Fruit fly (Drosophila melanogaster) whole organism, prepupa: ENCODE results near the gene Gnpnat.
A peak's percentile ranks its signal among the peaks of the same experiment; 100 is the strongest.

Source experiments
- Blimp-1 ChIP-seq: fragments of 200-800 bp; sonication (Bioruptor generic); optimal IDR thresholded peaks from 3 replicates; lab custom pipeline; 2017; ENCODE audit warnings: missing biosample characterization, missing genetic modification characterization, mild to moderate bottlenecking, moderate library complexity, missing genetic modification reagents
- CG10631 ChIP-seq: fragments of 200-800 bp; sonication (Bioruptor generic); optimal IDR thresholded peaks from 2 replicates; lab custom pipeline; 2016; ENCODE audit warnings: missing biosample characterization, missing genetic modification characterization
- CG10669 ChIP-seq: fragments of 200-800 bp; sonication (Bioruptor generic); optimal IDR thresholded peaks from 3 replicates; lab custom pipeline; 2018; ENCODE audit warnings: missing biosample characterization, mild to moderate bottlenecking, missing genetic modification characterization, moderate library complexity
- CG11762 ChIP-seq: fragments of 200-800 bp; sonication (Bioruptor generic); optimal IDR thresholded peaks from 3 replicates; lab custom pipeline; 2016; ENCODE audit warnings: missing biosample characterization, missing genetic modification characterization; ENCODE audit not compliant: insufficient read depth
- CG11902 ChIP-seq: fragments of 200-800 bp; sonication (Bioruptor generic); optimal IDR thresholded peaks from 3 replicates; lab custom pipeline; 2016; ENCODE audit warnings: missing biosample characterization, missing genetic modification characterization
- CG1621 ChIP-seq: fragments of 200-800 bp; sonication (Bioruptor generic); optimal IDR thresholded peaks from 3 replicates; lab custom pipeline; 2018; ENCODE audit warnings: missing biosample characterization, mild to moderate bottlenecking, missing genetic modification characterization
- CG16779 ChIP-seq: fragments of 200-800 bp; sonication (Bioruptor generic); optimal IDR thresholded peaks from 3 replicates; lab custom pipeline; 2017; ENCODE audit warnings: missing biosample characterization, mild to moderate bottlenecking, missing genetic modification characterization
- CG31627 ChIP-seq: fragments of 200-800 bp; sonication (Bioruptor generic); optimal IDR thresholded peaks from 3 replicates; lab custom pipeline; 2016; ENCODE audit warnings: missing biosample characterization, missing genetic modification characterization
- CG34406 ChIP-seq: fragments of 200-800 bp; sonication (Bioruptor generic); optimal IDR thresholded peaks from 3 replicates; lab custom pipeline; 2016; ENCODE audit warnings: missing biosample characterization, missing genetic modification characterization
- CG4318 ChIP-seq: fragments of 200-800 bp; sonication (Bioruptor generic); optimal IDR thresholded peaks from 3 replicates; lab custom pipeline; 2017; ENCODE audit warnings: missing biosample characterization, mild to moderate bottlenecking, missing genetic modification characterization
- CG6163 ChIP-seq: fragments of 200-800 bp; sonication (Bioruptor generic); IDR thresholded peaks from 3 replicates; pipeline ENCODE4 v1.3.6; 2022; ENCODE audit warnings: missing biosample characterization, missing genetic modification characterization
- CG6276 ChIP-seq: fragments of 200-800 bp; sonication (Bioruptor generic); optimal IDR thresholded peaks from 2 replicates; lab custom pipeline; 2017; ENCODE audit warnings: missing biosample characterization, mild to moderate bottlenecking, missing genetic modification characterization
- CG6854 ChIP-seq: fragments of 200-800 bp; sonication (Bioruptor generic); optimal IDR thresholded peaks from 2 replicates; lab custom pipeline; 2017; ENCODE audit warnings: missing biosample characterization, mild to moderate bottlenecking, missing genetic modification characterization
- CG7368 ChIP-seq: fragments of 200-800 bp; sonication (Bioruptor generic); optimal IDR thresholded peaks from 3 replicates; lab custom pipeline; 2016; ENCODE audit warnings: missing biosample characterization, missing genetic modification characterization
- CG8119 ChIP-seq: fragments of 200-800 bp; sonication (Bioruptor generic); IDR thresholded peaks from 3 replicates; pipeline ENCODE4 v1.3.6; 2022; ENCODE audit warnings: missing biosample characterization, missing genetic modification characterization
- CG8632 ChIP-seq: fragments of 200-800 bp; sonication (Bioruptor generic); optimal IDR thresholded peaks from 3 replicates; lab custom pipeline; 2016; ENCODE audit warnings: missing biosample characterization, missing genetic modification characterization
- Eip75B ChIP-seq: fragments of 200-800 bp; sonication (Bioruptor generic); optimal IDR thresholded peaks from 3 replicates; lab custom pipeline; 2016; ENCODE audit warnings: missing biosample characterization, missing genetic modification characterization
- Eip78C ChIP-seq: fragments of 200-800 bp; sonication (Bioruptor generic); peaks from one replicate; lab custom pipeline; 2016; ENCODE audit warnings: missing biosample characterization, missing genetic modification characterization
- Eip93F ChIP-seq: fragments of 200-800 bp; sonication (Bioruptor generic); optimal IDR thresholded peaks from 2 replicates; lab custom pipeline; 2016; ENCODE audit warnings: missing biosample characterization, mild to moderate bottlenecking, missing genetic modification characterization
- Ets21C ChIP-seq: fragments of 200-800 bp; sonication (Bioruptor generic); optimal IDR thresholded peaks from 3 replicates; lab custom pipeline; 2016; ENCODE audit warnings: missing biosample characterization, missing genetic modification characterization
- Ets96B ChIP-seq: fragments of 200-800 bp; optimal IDR thresholded peaks from 2 replicates; lab custom pipeline; 2019; ENCODE audit warnings: missing biosample characterization, mild to moderate bottlenecking, missing genetic modification characterization, moderate library complexity
- Hr38 ChIP-seq: sonication (Bioruptor generic); optimal IDR thresholded peaks from 2 replicates; lab custom pipeline; 2016; ENCODE audit warnings: missing biosample characterization, missing genetic modification characterization
- Hr39 ChIP-seq: fragments of 200-800 bp; sonication (Bioruptor generic); optimal IDR thresholded peaks from 2 replicates; lab custom pipeline; 2016; ENCODE audit warnings: missing biosample characterization, missing genetic modification characterization
- Hr4 ChIP-seq: fragments of 200-800 bp; sonication (Bioruptor generic); optimal IDR thresholded peaks from 3 replicates; lab custom pipeline; 2016; ENCODE audit warnings: missing biosample characterization, missing genetic modification characterization
- Lpt ChIP-seq: fragments of 200-800 bp; sonication (Bioruptor generic); optimal IDR thresholded peaks from 3 replicates; lab custom pipeline; 2016; ENCODE audit warnings: missing biosample characterization, missing genetic modification characterization
- Met ChIP-seq: fragments of 200-800 bp; sonication (Bioruptor generic); optimal IDR thresholded peaks from 3 replicates; lab custom pipeline; 2016; ENCODE audit warnings: missing biosample characterization, missing genetic modification characterization
- OdsH ChIP-seq: fragments of 200-800 bp; sonication (Bioruptor generic); optimal IDR thresholded peaks from 3 replicates; lab custom pipeline; 2016; ENCODE audit warnings: missing biosample characterization, missing genetic modification characterization
- Smox ChIP-seq: fragments of 200-800 bp; sonication (Bioruptor generic); optimal IDR thresholded peaks from 3 replicates; lab custom pipeline; 2016; ENCODE audit warnings: missing biosample characterization, missing genetic modification characterization
- Sox102F ChIP-seq: fragments of 200-800 bp; sonication (Bioruptor generic); optimal IDR thresholded peaks from 2 replicates; lab custom pipeline; 2016; ENCODE audit warnings: missing biosample characterization, mild to moderate bottlenecking, missing genetic modification characterization
- Sox14 ChIP-seq: fragments of 200-800 bp; sonication (Bioruptor generic); optimal IDR thresholded peaks from 3 replicates; lab custom pipeline; 2016; ENCODE audit warnings: missing biosample characterization, missing genetic modification characterization
- Sox15 ChIP-seq: fragments of 200-800 bp; sonication (Bioruptor generic); optimal IDR thresholded peaks from 3 replicates; lab custom pipeline; 2016; ENCODE audit warnings: missing biosample characterization, missing genetic modification characterization
- cyc ChIP-seq: fragments of 200-800 bp; sonication (Bioruptor generic); optimal IDR thresholded peaks from 3 replicates; lab custom pipeline; 2016; ENCODE audit warnings: missing biosample characterization, missing genetic modification characterization
- dac ChIP-seq: fragments of 200-800 bp; sonication (Bioruptor generic); optimal IDR thresholded peaks from 2 replicates; lab custom pipeline; 2017; ENCODE audit warnings: missing biosample characterization, mild to moderate bottlenecking, missing genetic modification characterization
- dsx ChIP-seq: fragments of 200-800 bp; optimal IDR thresholded peaks from 3 replicates; lab custom pipeline; 2019; ENCODE audit warnings: missing biosample characterization, mild to moderate bottlenecking, missing genetic modification characterization, moderate library complexity; ENCODE audit not compliant: poor library complexity, severe bottlenecking
- esn ChIP-seq: fragments of 200-800 bp; sonication (Bioruptor generic); optimal IDR thresholded peaks from 2 replicates; lab custom pipeline; 2016; ENCODE audit warnings: missing biosample characterization, mild to moderate bottlenecking, missing genetic modification characterization, moderate library complexity
- fd85E ChIP-seq: fragments of 200-800 bp; sonication (Bioruptor generic); optimal IDR thresholded peaks from 3 replicates; lab custom pipeline; 2016; ENCODE audit warnings: missing biosample characterization, missing genetic modification characterization
- fkh ChIP-seq: fragments of 200-800 bp; sonication (Bioruptor generic); optimal IDR thresholded peaks from 3 replicates; lab custom pipeline; 2017; ENCODE audit warnings: missing biosample characterization, mild to moderate bottlenecking, missing genetic modification characterization, moderate library complexity
- net ChIP-seq: fragments of 200-800 bp; sonication (Bioruptor generic); optimal IDR thresholded peaks from 3 replicates; lab custom pipeline; 2016; ENCODE audit warnings: missing biosample characterization, missing genetic modification characterization
- pdm3 ChIP-seq: fragments of 200-800 bp; sonication (Bioruptor generic); optimal IDR thresholded peaks from 3 replicates; lab custom pipeline; 2016; ENCODE audit warnings: missing biosample characterization, missing genetic modification characterization
- salr ChIP-seq, 2 experiments: fragments of 200-800 bp; sonication (Bioruptor generic); optimal IDR thresholded peaks; 3 replicates each; lab custom pipeline; 2016 to 2018; ENCODE audit warnings: missing biosample characterization in 2 of 2, missing genetic modification characterization in 2 of 2, mild to moderate bottlenecking in 1 of 2
- spab ChIP-seq: fragments of 200-800 bp; sonication (Bioruptor generic); optimal IDR thresholded peaks from 2 replicates; lab custom pipeline; 2017; ENCODE audit warnings: missing biosample characterization, mild to moderate bottlenecking, missing genetic modification characterization, missing genetic modification reagents
- ss ChIP-seq, 2 experiments: fragments of 200-800 bp; sonication (Bioruptor generic); optimal IDR thresholded peaks; 2 replicates in 1 of 2; 3 replicates in 1 of 2; lab custom pipeline; 2017 to 2018; ENCODE audit warnings: mild to moderate bottlenecking in 2 of 2, missing biosample characterization in 2 of 2, missing genetic modification characterization in 2 of 2, moderate library complexity in 1 of 2
- vri ChIP-seq: fragments of 200-800 bp; sonication (Bioruptor generic); optimal IDR thresholded peaks from 3 replicates; lab custom pipeline; 2016; ENCODE audit warnings: missing biosample characterization, mild to moderate bottlenecking, missing genetic modification characterization

The Gnpnat gene

dm6 chr3R:29778139-29778984 lies 40.3 kb downstream of the Gnpnat start (continued):
- no peak for TF ChIP-seq CG16779 (tag; lab: Kevin White, UChicago)
- peak; percentile 64 for TF ChIP-seq Eip75B (GFP tag; lab: Kevin White, UChicago)
- TF ChIP-seq salr (GFP tag; optimal IDR thresholded peaks at IDR 0.05; lab: Kevin White, UChicago), result peak in 1 of 2 experiments; percentile 26
- peak; percentile 63 for TF ChIP-seq pdm3 (GFP tag; lab: Kevin White, UChicago)
- TF ChIP-seq CG4318 (GFP tag; lab: Kevin White, UChicago), result no peak
- TF ChIP-seq CG6854 (GFP tag; lab: Kevin White, UChicago), result no peak
- TF ChIP-seq CG34406 (GFP tag; lab: Kevin White, UChicago), result peak; percentile 55
- peak; percentile 26 for TF ChIP-seq vri (GFP tag; lab: Kevin White, UChicago)
- peak; percentile 54 for TF ChIP-seq CG10669 (GFP tag; lab: Kevin White, UChicago)
- TF ChIP-seq CG7368 (GFP tag; lab: Kevin White, UChicago), result peak; percentile 42
- TF ChIP-seq CG31627 (GFP tag; lab: Kevin White, UChicago), result peak; percentile 65
- TF ChIP-seq fkh (GFP tag; lab: Kevin White, UChicago), result no peak
- peak; percentile 20 for TF ChIP-seq Lpt (GFP tag; lab: Kevin White, UChicago)
- TF ChIP-seq cyc (GFP tag; lab: Kevin White, UChicago), result peak; percentile 54
- no peak for TF ChIP-seq CG6276 (GFP tag; lab: Kevin White, UChicago)
- peak; percentile 20 for TF ChIP-seq dsx (GFP tag; lab: Kevin White, UChicago)
- peak; percentile 76 for TF ChIP-seq Hr39 (GFP tag; lab: Kevin White, UChicago)
- TF ChIP-seq CG1621 (tag; lab: Kevin White, UChicago), result peak; percentile 19
- TF ChIP-seq Eip78C (GFP tag; lab: Kevin White, UChicago), result peak; percentile 90
- peak; percentile 80 for TF ChIP-seq esn
- no peak for TF ChIP-seq Eip93F
- TF ChIP-seq CG8632 (GFP tag; lab: Kevin White, UChicago), result peak; percentile 56
- TF ChIP-seq Hr4 (GFP tag; lab: Kevin White, UChicago), result peak; percentile 39
- no peak for TF ChIP-seq Hr38
- TF ChIP-seq CG10631, result peak; percentile 63
- peak; percentile 73 for TF ChIP-seq Met (GFP tag; lab: Kevin White, UChicago)
- no peak for TF ChIP-seq CG8119 (GFP tag; lab: Robert Waterston, UW)
- TF ChIP-seq net (GFP tag; lab: Kevin White, UChicago), result peak; percentile 10

dm6 chr3R:29778985-29779298 lies 40.9 kb downstream of the Gnpnat start:
- TF ChIP-seq CG6854 (GFP tag; lab: Kevin White, UChicago), result no peak
- TF ChIP-seq vri (GFP tag; lab: Kevin White, UChicago), result peak; percentile 0
- peak; percentile 50 for TF ChIP-seq fkh (GFP tag; lab: Kevin White, UChicago)
- no peak for TF ChIP-seq Hr38
- TF ChIP-seq ss (GFP tag; optimal IDR thresholded peaks at IDR 0.05; lab: Kevin White, UChicago), result no peak
- no peak for TF ChIP-seq CG11762 (GFP tag; lab: Kevin White, UChicago)
- no peak for TF ChIP-seq Hr39 (GFP tag; lab: Kevin White, UChicago)
- peak; percentile 30 for TF ChIP-seq Eip78C (GFP tag; lab: Kevin White, UChicago)
- no peak for TF ChIP-seq esn
- no peak for TF ChIP-seq spab

- no peak for TF ChIP-seq Sox102F (GFP tag; lab: Kevin White, UChicago)
- peak; percentile 82 for TF ChIP-seq vri (GFP tag; lab: Kevin White, UChicago)
- no peak for TF ChIP-seq Smox (GFP tag; lab: Kevin White, UChicago)
- TF ChIP-seq fkh (GFP tag; lab: Kevin White, UChicago), result peak; percentile 39
- TF ChIP-seq CG4318 (GFP tag; lab: Kevin White, UChicago), result no peak
- TF ChIP-seq Eip78C (GFP tag; lab: Kevin White, UChicago), result peak; percentile 6
- TF ChIP-seq spab, result no peak
- TF ChIP-seq dac, result no peak
- TF ChIP-seq Hr4 (GFP tag; lab: Kevin White, UChicago), result no peak
- no peak for TF ChIP-seq Ets21C
- no peak for TF ChIP-seq Blimp-1 (GFP tag; lab: Kevin White, UChicago)
- TF ChIP-seq Sox14 (GFP tag; lab: Kevin White, UChicago), result peak; percentile 13
- no peak for TF ChIP-seq OdsH (GFP tag; lab: Kevin White, UChicago)
- TF ChIP-seq fd85E (GFP tag; lab: Kevin White, UChicago), result no peak
- no peak for TF ChIP-seq CG6854 (GFP tag; lab: Kevin White, UChicago)
- TF ChIP-seq Eip93F, result peak; percentile 82
- no peak for TF ChIP-seq pdm3 (GFP tag; lab: Kevin White, UChicago)
- no peak for TF ChIP-seq CG6163 (GFP tag; lab: Robert Waterston, UW)
- no peak for TF ChIP-seq CG16779 (tag; lab: Kevin White, UChicago)
- TF ChIP-seq Ets96B (tag; lab: Kevin White, UChicago), result no peak
- TF ChIP-seq CG11902 (GFP tag; lab: Kevin White, UChicago), result no peak
- TF ChIP-seq Sox15 (GFP tag; lab: Kevin White, UChicago), result no peak
- TF ChIP-seq CG8119 (GFP tag; lab: Robert Waterston, UW), result no peak
- TF ChIP-seq ss (GFP tag; optimal IDR thresholded peaks at IDR 0.05; lab: Kevin White, UChicago), result peak in 1 of 2 experiments; percentile 19
- TF ChIP-seq esn, result no peak
Observed at dm6 chr3R:29780402-29781029, 42.4 kb downstream of the Gnpnat start, which contains the start of gene fig. Gene fig, minus strand, starts transcription at chr3R:29780452.
